Fruit fly (Drosophila melanogaster) S2 (cell line): ENCODE measurements around the gene Tmx3.

Experiments
- CG8478 ChIP-seq: fragments of >200 bp; optimal IDR thresholded peaks from 2 replicates; lab custom pipeline; 2018
- CTCF ChIP-seq, 2 experiments: fragments of >200 bp; optimal IDR thresholded peaks; 2 replicates each; lab custom pipeline; 2018

dm6 chr3L:16279171-16279570 lies 50.3 kb downstream of the Tmx3 start, which contains the start of gene CG13050:
- no peak for TF ChIP-seq CTCF (optimal IDR thresholded peaks at IDR 0.05; lab: Kevin White, UChicago)
- no peak for TF ChIP-seq CG8478 (lab: Kevin White, UChicago)
